Worm (Caenorhabditis elegans): ENCODE results near the gene srbc-26.

The srbc-26 gene

DNA sequence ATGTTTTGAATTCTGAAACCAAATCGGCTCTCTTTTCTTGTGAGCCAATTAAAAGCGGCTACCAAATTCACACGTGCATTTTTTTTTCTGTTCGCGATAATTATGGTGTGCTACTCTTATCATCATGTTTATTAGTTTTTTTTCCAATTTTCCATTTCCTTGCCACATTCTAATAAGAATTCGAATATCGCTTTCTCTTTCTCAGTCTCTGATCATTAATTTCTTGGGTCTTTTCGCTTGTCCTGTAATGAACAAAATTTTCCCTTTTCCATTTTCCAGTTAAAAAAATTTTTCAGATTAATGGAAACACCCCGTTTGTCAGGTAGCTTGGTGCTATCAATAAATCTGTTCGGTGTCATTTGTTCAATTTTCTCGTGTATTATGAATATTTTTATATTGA is at the start of gene srbc-26:
Gene srbc-26 (plus strand): TSS at position 301 of the 400 bp plus-strand sequence.
- TF ChIP-seq pha-4 (tag; optimal IDR thresholded peaks at IDR 0.05) (no peak), nhr-28 (tag; optimal IDR thresholded peaks at IDR 0.05) (no peak), bed-3 (GFP tag; optimal IDR thresholded peaks at IDR 0.05) (no peak), unc-120 (tag; optimal IDR thresholded peaks at IDR 0.05; ENCODE audit: poor library complexity, severe bottlenecking) (no peak), ceh-83 (GFP tag; optimal IDR thresholded peaks at IDR 0.05) (no peak), ztf-11 (tag; optimal IDR thresholded peaks at IDR 0.05) (no peak), lin-13 (tag; optimal IDR thresholded peaks at IDR 0.05) (no peak), nhr-12 (tag; optimal IDR thresholded peaks at IDR 0.05) (no peak), mls-2 (tag; optimal IDR thresholded peaks at IDR 0.05) (no peak), blmp-1 (tag; optimal IDR thresholded peaks at IDR 0.05) (no peak), unc-62 (GFP tag; optimal IDR thresholded peaks at IDR 0.05) (no peak), drap-1 (GFP tag; optimal IDR thresholded peaks at IDR 0.05) (no peak), tbx-8 (GFP tag; optimal IDR thresholded peaks at IDR 0.05) (no peak), nhr-2 (tag; optimal IDR thresholded peaks at IDR 0.05) (no peak), mab-5 (tag; optimal IDR thresholded peaks at IDR 0.05) (no peak), elt-1 (tag; optimal IDR thresholded peaks at IDR 0.05; ENCODE audit: borderline replicate concordance, insufficient read depth) (no peak), mep-1 (tag; optimal IDR thresholded peaks at IDR 0.05) (no peak), snpc-4 (tag; optimal IDR thresholded peaks at IDR 0.05) (no peak)

DNA sequence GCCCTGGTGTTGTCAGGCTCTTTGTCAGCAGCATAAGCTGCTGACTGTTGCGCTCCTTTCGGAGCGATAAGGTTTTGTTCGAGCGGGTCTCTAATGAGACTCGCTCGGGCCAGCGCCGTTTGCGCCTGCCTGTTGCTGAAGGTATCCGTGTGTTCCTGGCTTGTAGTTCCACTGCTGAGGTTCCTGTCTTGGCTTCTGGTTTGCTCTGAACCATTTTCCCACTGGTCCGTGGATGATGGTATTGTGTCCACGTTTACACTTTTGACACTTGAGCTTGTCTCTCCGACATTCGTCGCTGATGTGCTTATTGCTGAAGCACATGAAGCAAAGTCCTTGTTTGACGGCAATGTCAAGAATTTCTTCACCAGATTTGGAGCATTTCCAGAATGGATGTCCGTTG is 20.4 kb upstream of the srbc-26 start:
- TF ChIP-seq nhr-12 (tag; optimal IDR thresholded peaks at IDR 0.05) (no peak), ceh-43 (GFP tag; optimal IDR thresholded peaks at IDR 0.05) (no peak), unc-62 (GFP tag; optimal IDR thresholded peaks at IDR 0.05) (no peak), lin-13 (tag; optimal IDR thresholded peaks at IDR 0.05) (no peak), sem-2 (GFP tag; optimal IDR thresholded peaks at IDR 0.05) (no peak), drap-1 (GFP tag; optimal IDR thresholded peaks at IDR 0.05) (no peak), elt-1 (tag; optimal IDR thresholded peaks at IDR 0.05; ENCODE audit: borderline replicate concordance, insufficient read depth) (no peak), unc-39 (tag; optimal IDR thresholded peaks at IDR 0.05) (no peak), pha-4 (tag; optimal IDR thresholded peaks at IDR 0.05) (no peak), M03D4.4 (tag; optimal IDR thresholded peaks at IDR 0.05) (no peak), sptf-1 (tag; optimal IDR thresholded peaks at IDR 0.05) (no peak)

DNA sequence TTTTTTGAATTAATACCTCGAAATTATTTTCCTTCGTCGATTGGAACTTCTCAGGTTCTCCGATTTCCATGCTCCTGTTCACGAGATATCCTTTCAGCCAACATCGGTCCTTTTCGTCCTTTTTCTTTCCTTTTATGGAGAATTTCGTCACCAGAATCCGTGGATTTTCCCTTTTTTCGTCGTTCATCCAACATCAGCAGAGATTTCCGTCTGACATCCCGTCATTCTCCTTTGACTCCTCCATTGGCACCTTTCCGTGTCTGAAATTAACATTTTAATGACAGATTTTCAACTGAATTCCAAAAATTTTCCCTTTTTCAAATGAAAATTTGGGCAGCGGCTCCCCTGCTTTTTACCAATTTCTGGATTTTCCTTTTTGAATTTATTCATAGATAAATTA is 16.7 kb upstream of the srbc-26 start:
- no peak for TF ChIP-seq lin-13 (tag; optimal IDR thresholded peaks at IDR 0.05)
- no peak for TF ChIP-seq snpc-4 (tag; optimal IDR thresholded peaks at IDR 0.05)
- no peak for TF ChIP-seq ceh-43 (GFP tag; optimal IDR thresholded peaks at IDR 0.05)
- no peak for TF ChIP-seq lin-32 (GFP tag; optimal IDR thresholded peaks at IDR 0.05)
- no peak for TF ChIP-seq mep-1 (tag; optimal IDR thresholded peaks at IDR 0.05)
- TF ChIP-seq lsy-2 (tag; optimal IDR thresholded peaks at IDR 0.05): no peak
- TF ChIP-seq sem-2 (GFP tag; optimal IDR thresholded peaks at IDR 0.05): no peak
- no peak for TF ChIP-seq unc-62 (GFP tag; optimal IDR thresholded peaks at IDR 0.05)
- TF ChIP-seq nhr-237 (tag; optimal IDR thresholded peaks at IDR 0.05): no peak
- no peak for TF ChIP-seq ces-1 (GFP tag; optimal IDR thresholded peaks at IDR 0.05)
- TF ChIP-seq zip-8 (tag; optimal IDR thresholded peaks at IDR 0.05): no peak
- no peak for TF ChIP-seq nhr-28 (tag; optimal IDR thresholded peaks at IDR 0.05)
- TF ChIP-seq unc-120 (tag; optimal IDR thresholded peaks at IDR 0.05; ENCODE audit: poor library complexity, severe bottlenecking): no peak
- no peak for TF ChIP-seq nhr-2 (tag; optimal IDR thresholded peaks at IDR 0.05)
- no peak for TF ChIP-seq ham-2 (GFP tag; optimal IDR thresholded peaks at IDR 0.05)
- TF ChIP-seq ceh-83 (GFP tag; optimal IDR thresholded peaks at IDR 0.05): no peak
- no peak for TF ChIP-seq ztf-11 (tag; optimal IDR thresholded peaks at IDR 0.05)
- no peak for TF ChIP-seq unc-39 (tag; optimal IDR thresholded peaks at IDR 0.05)
- TF ChIP-seq mab-5 (tag; optimal IDR thresholded peaks at IDR 0.05): no peak

DNA sequence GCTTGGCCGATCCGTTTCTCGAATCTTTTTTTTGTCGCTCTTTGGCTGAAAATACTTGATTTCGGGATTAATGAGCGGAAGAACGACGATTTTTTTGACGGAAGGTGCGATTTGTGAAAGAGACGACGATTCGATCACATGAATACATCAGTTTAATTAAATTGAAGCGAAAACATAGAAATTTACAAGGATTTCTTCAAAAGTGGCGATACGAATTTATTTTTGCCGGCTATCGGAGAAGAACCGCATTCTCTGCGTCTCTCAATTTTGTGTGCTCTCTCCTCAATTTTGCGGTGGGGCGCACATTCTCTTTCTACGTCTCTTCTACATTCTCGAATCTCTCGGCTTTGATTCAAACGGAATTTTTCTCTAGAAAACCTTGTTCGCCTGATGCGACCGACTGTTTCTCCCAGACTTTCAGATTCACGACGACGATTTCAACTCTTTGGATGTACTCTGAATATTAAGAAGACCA is 16.2 kb upstream of the srbc-26 start, which contains the start of gene F40D4.17:
Gene F40D4.17 (minus strand): TSS at position 51 of the 475 bp plus-strand sequence.
- no peak for TF ChIP-seq ham-2 (GFP tag; optimal IDR thresholded peaks at IDR 0.05)
- no peak for TF ChIP-seq elt-3 (tag; optimal IDR thresholded peaks at IDR 0.05)
- no peak for TF ChIP-seq mab-5 (tag; optimal IDR thresholded peaks at IDR 0.05)

DNA sequence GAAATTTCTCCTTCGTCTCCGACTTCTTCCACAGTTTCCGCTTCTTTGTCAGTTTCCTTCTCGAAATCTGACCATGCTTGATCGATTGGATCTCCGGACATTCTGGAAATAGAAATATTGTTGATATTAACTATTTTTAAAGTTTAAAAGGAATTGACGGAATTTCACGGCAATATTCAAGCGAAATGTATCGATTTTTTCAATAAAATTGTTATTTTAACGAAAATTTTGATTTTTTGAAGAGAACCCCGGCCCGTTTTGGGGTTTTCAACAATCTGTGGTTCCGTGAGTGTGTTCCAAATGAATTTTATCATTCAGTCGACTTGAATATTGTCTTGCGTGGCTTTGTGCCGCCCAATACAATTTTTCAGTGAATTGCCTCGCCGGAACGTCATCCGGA is 14.5 kb upstream of the srbc-26 start, which contains the start of gene F40D4.13:
Gene F40D4.13 (minus strand): TSS at position 101 of the 400 bp plus-strand sequence.
- TF ChIP-seq mls-2 (tag; optimal IDR thresholded peaks at IDR 0.05) (no peak), nhr-28 (tag; optimal IDR thresholded peaks at IDR 0.05) (no peak), mep-1 (tag; optimal IDR thresholded peaks at IDR 0.05) (no peak), flh-1 (GFP tag; optimal IDR thresholded peaks at IDR 0.05) (no peak), unc-62 (GFP tag; optimal IDR thresholded peaks at IDR 0.05) (no peak), tbx-8 (GFP tag; optimal IDR thresholded peaks at IDR 0.05) (no peak), elt-3 (tag; optimal IDR thresholded peaks at IDR 0.05) (no peak), elt-1 (tag; optimal IDR thresholded peaks at IDR 0.05; ENCODE audit: borderline replicate concordance, insufficient read depth) (no peak), unc-120 (tag; optimal IDR thresholded peaks at IDR 0.05; ENCODE audit: poor library complexity, severe bottlenecking) (no peak), mab-5 (tag; optimal IDR thresholded peaks at IDR 0.05) (no peak), ceh-39 (tag; optimal IDR thresholded peaks at IDR 0.05) (no peak), hlh-1 (tag; optimal IDR thresholded peaks at IDR 0.05) (no peak), lin-32 (GFP tag; optimal IDR thresholded peaks at IDR 0.05) (no peak), snpc-4 (tag; optimal IDR thresholded peaks at IDR 0.05) (no peak), sptf-1 (tag; optimal IDR thresholded peaks at IDR 0.05) (no peak), ceh-43 (GFP tag; optimal IDR thresholded peaks at IDR 0.05) (no peak), nhr-12 (tag; optimal IDR thresholded peaks at IDR 0.05) (no peak)

All from whole organism, mixed stage, embryonic.